Worm (Caenorhabditis elegans) whole organism, L2 larva: Measurements from ENCODE around the gene C47E12.3.
A peak's percentile ranks its signal among the peaks of the same experiment; 100 is the strongest.

Experiments
- C34F6.9 ChIP-seq: fragments of 150-350 bp; optimal IDR thresholded peaks from 2 replicates; lab custom pipeline; 2014; ENCODE audit warnings: missing biosample characterization, missing genetic modification characterization
- F13H6.1 ChIP-seq: sonication (generic microtip); optimal IDR thresholded peaks from 2 replicates; lab custom pipeline; 2016; ENCODE audit warnings: missing genetic modification characterization, missing compliant biosample characterization
- R02D3.7 ChIP-seq: fragments of 150-350 bp; optimal IDR thresholded peaks from 2 replicates; lab custom pipeline; 2014; ENCODE audit warnings: missing biosample characterization, missing genetic modification characterization
- Y55F3AM.14 ChIP-seq: fragments of 200-800 bp; sonication (Bioruptor generic); optimal IDR thresholded peaks from 2 replicates; lab custom pipeline; 2018; ENCODE audit warnings: mild to moderate bottlenecking, missing genetic modification characterization, missing compliant biosample characterization
- ZK546.5 ChIP-seq: sonication (generic microtip); optimal IDR thresholded peaks from 2 replicates; lab custom pipeline; 2017; ENCODE audit warnings: missing biosample characterization, missing genetic modification characterization
- alr-1 ChIP-seq: fragments of 150-350 bp; optimal IDR thresholded peaks from 2 replicates; lab custom pipeline; 2014; ENCODE audit warnings: missing biosample characterization, missing genetic modification characterization
- aly-2 ChIP-seq: fragments of 150-350 bp; optimal IDR thresholded peaks from 2 replicates; lab custom pipeline; 2014; ENCODE audit warnings: missing biosample characterization, missing genetic modification characterization
- ama-1 ChIP-seq: fragments of 150-350 bp; optimal IDR thresholded peaks from 2 replicates; lab custom pipeline; 2018; ENCODE audit warnings: inconsistent platforms
- blmp-1 ChIP-seq: sonication (generic microtip); optimal IDR thresholded peaks from 2 replicates; lab custom pipeline; 2017; ENCODE audit warnings: missing genetic modification characterization, mild to moderate bottlenecking, missing compliant biosample characterization, antibody characterized with exemption, moderate library complexity; ENCODE audit not compliant: insufficient read depth
- ceh-16 ChIP-seq: fragments of 150-350 bp; optimal IDR thresholded peaks from 2 replicates; lab custom pipeline; 2014; ENCODE audit warnings: missing biosample characterization, missing genetic modification characterization
- ceh-82 ChIP-seq: fragments of 150-350 bp; optimal IDR thresholded peaks from 2 replicates; lab custom pipeline; 2014; ENCODE audit warnings: missing biosample characterization, missing genetic modification characterization
- crh-2 ChIP-seq: sonication (generic microtip); optimal IDR thresholded peaks from 2 replicates; lab custom pipeline; 2017; ENCODE audit warnings: missing biosample characterization, missing genetic modification characterization
- elt-3 ChIP-seq: sonication (generic microtip); optimal IDR thresholded peaks from 2 replicates; lab custom pipeline; 2017; ENCODE audit warnings: missing biosample characterization, missing genetic modification characterization
- fos-1 ChIP-seq: fragments of 150-350 bp; optimal IDR thresholded peaks from 2 replicates; lab custom pipeline; 2014; ENCODE audit warnings: missing biosample characterization, missing genetic modification characterization
- gmeb-1 ChIP-seq: fragments of 150-350 bp; optimal IDR thresholded peaks from 2 replicates; lab custom pipeline; 2014; ENCODE audit warnings: missing biosample characterization, missing genetic modification characterization
- lin-11 ChIP-seq: fragments of 150-350 bp; sonication (generic microtip); optimal IDR thresholded peaks from 2 replicates; lab custom pipeline; 2014; ENCODE audit warnings: missing biosample characterization, missing genetic modification characterization, inconsistent platforms, mixed read lengths
- lin-13 ChIP-seq: fragments of 150-350 bp; optimal IDR thresholded peaks from 2 replicates; lab custom pipeline; 2014; ENCODE audit warnings: missing biosample characterization, missing genetic modification reagents, missing genetic modification characterization
- lin-39 ChIP-seq: fragments of 150-350 bp; optimal IDR thresholded peaks from 2 replicates; lab custom pipeline; 2014; ENCODE audit warnings: missing biosample characterization, missing genetic modification reagents, missing genetic modification characterization
- lsy-2 ChIP-seq, 2 experiments: fragments of 150-350 bp in 1 of 2; sonication (generic microtip) in 1 of 2; optimal IDR thresholded peaks; 2 replicates each; lab custom pipeline; 2014 to 2017; ENCODE audit warnings: missing biosample characterization in 2 of 2, missing genetic modification characterization in 2 of 2
- mdl-1 ChIP-seq, 2 experiments: fragments of 150-350 bp in 1 of 2; sonication (generic microtip) in 1 of 2; optimal IDR thresholded peaks; 2 replicates each; lab custom pipeline; 2017; ENCODE audit warnings: missing biosample characterization in 2 of 2, missing genetic modification characterization in 2 of 2
- nhr-10 ChIP-seq: sonication (generic microtip); optimal IDR thresholded peaks from 2 replicates; lab custom pipeline; 2017; ENCODE audit warnings: missing biosample characterization, missing genetic modification characterization
- nhr-11 ChIP-seq: fragments of 150-350 bp; optimal IDR thresholded peaks from 2 replicates; lab custom pipeline; 2014; ENCODE audit warnings: missing biosample characterization, missing genetic modification characterization
- nhr-12 ChIP-seq: fragments of 150-350 bp; optimal IDR thresholded peaks from 2 replicates; lab custom pipeline; 2014; ENCODE audit warnings: missing biosample characterization, missing genetic modification characterization
- nhr-129 ChIP-seq: fragments of 150-350 bp; optimal IDR thresholded peaks from 2 replicates; lab custom pipeline; 2014; ENCODE audit warnings: missing biosample characterization, missing genetic modification characterization
- nhr-21 ChIP-seq: fragments of 150-350 bp; optimal IDR thresholded peaks from 2 replicates; lab custom pipeline; 2014; ENCODE audit warnings: missing biosample characterization, missing genetic modification characterization
- nhr-25 ChIP-seq: fragments of 150-350 bp; sonication (generic microtip); optimal IDR thresholded peaks from 3 replicates; lab custom pipeline; 2014; ENCODE audit warnings: missing biosample characterization, missing genetic modification characterization
- nhr-6 ChIP-seq: fragments of 150-350 bp; optimal IDR thresholded peaks from 2 replicates; lab custom pipeline; 2014; ENCODE audit warnings: missing biosample characterization, missing genetic modification characterization
- sma-3 ChIP-seq: sonication (generic microtip); optimal IDR thresholded peaks from 2 replicates; lab custom pipeline; 2016; ENCODE audit warnings: missing genetic modification reagents, missing genetic modification characterization, missing compliant biosample characterization
- sma-9 ChIP-seq, 2 experiments: fragments of 150-350 bp in 1 of 2; sonication (generic microtip) in 1 of 2; optimal IDR thresholded peaks; 2 replicates each; lab custom pipeline; 2014 to 2016; ENCODE audit warnings: missing genetic modification characterization in 2 of 2, mild to moderate bottlenecking in 1 of 2, missing biosample characterization in 1 of 2, missing compliant biosample characterization in 1 of 2, missing genetic modification reagents in 1 of 2, moderate library complexity in 1 of 2
- unc-39 ChIP-seq: fragments of 150-350 bp; optimal IDR thresholded peaks from 2 replicates; lab custom pipeline; 2014; ENCODE audit warnings: missing biosample characterization, missing genetic modification characterization
- unc-55 ChIP-seq: fragments of 150-350 bp; sonication (generic microtip); optimal IDR thresholded peaks from 3 replicates; lab custom pipeline; 2014; ENCODE audit warnings: missing biosample characterization, missing genetic modification reagents, missing genetic modification characterization
- unc-62 ChIP-seq: fragments of 150-350 bp; optimal IDR thresholded peaks from 2 replicates; lab custom pipeline; 2014; ENCODE audit warnings: missing biosample characterization, missing genetic modification reagents, missing genetic modification characterization
- zag-1 ChIP-seq: fragments of 150-350 bp; optimal IDR thresholded peaks from 2 replicates; lab custom pipeline; 2014; ENCODE audit warnings: missing biosample characterization, missing genetic modification characterization
- ztf-11 ChIP-seq: sonication (generic microtip); optimal IDR thresholded peaks from 2 replicates; lab custom pipeline; 2017; ENCODE audit warnings: missing biosample characterization, missing genetic modification characterization
- ztf-4 ChIP-seq: fragments of 150-350 bp; optimal IDR thresholded peaks from 2 replicates; lab custom pipeline; 2014; ENCODE audit warnings: missing biosample characterization, missing genetic modification characterization

C47E12.3 gene

DNA sequence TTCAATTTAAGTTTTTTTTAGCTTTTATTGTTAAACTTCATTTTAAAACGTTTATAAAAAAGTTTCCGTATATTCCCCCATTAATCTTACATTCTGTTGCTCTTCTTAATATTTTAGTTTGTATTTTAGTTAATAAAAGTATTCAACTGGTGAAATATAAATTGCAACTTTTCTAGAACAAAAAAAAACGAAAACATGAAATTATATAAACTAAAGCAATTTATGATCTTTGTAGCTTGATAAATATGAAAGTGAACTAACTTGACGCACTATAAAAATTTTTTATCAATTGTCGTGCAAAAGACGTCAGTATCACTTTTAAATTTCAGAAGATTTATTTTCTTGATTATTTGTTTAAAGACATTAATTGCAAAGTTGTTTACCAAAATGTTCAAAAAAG is 16.0 kb upstream of the C47E12.3 start, which contains the start of gene F44D12.2:
F44D12.2 (minus strand) TSS at position 101 of the 400 bp plus-strand sequence.
- TF ChIP-seq fos-1 (tag; lab: Kevin White, UChicago) (peak; percentile 7), zag-1 (tag; lab: Kevin White, UChicago) (no peak), lin-39 (tag; lab: Kevin White, UChicago) (no peak)

DNA sequence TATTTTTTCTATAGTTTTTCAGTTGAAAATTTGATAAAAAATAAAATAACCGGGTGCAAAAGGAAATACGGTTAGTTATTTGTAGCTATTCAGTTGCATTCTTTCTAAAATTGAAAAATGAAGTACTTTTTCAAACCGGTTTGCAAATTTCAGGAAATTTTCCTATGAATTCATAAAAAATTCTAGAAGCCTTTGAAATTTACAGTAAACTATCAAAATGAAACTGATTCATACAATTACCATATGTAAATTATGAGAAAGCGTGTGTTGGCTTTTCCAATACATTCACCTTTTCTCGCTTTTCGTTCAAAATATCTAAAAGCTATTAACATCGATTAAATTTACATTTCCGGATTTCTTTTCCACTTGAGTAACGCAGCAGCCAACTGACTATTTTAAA is 15.3 kb upstream of the C47E12.3 start, which contains the start of gene ent-7:
ent-7 (plus strand) TSS at position 301 of the 400 bp plus-strand sequence.
- TF ChIP-seq nhr-129 (tag; lab: Kevin White, UChicago) (no peak), fos-1 (tag; lab: Kevin White, UChicago) (no peak), lin-11 (tag; lab: Kevin White, UChicago) (no peak), unc-39 (tag; lab: Kevin White, UChicago) (no peak), nhr-6 (tag; lab: Kevin White, UChicago) (no peak), ztf-11 (tag; lab: Kevin White, UChicago) (no peak), ama-1 (no peak), unc-55 (no peak), C34F6.9 (no peak), elt-3 (no peak), crh-2 (tag; lab: Kevin White, UChicago) (no peak)

DNA sequence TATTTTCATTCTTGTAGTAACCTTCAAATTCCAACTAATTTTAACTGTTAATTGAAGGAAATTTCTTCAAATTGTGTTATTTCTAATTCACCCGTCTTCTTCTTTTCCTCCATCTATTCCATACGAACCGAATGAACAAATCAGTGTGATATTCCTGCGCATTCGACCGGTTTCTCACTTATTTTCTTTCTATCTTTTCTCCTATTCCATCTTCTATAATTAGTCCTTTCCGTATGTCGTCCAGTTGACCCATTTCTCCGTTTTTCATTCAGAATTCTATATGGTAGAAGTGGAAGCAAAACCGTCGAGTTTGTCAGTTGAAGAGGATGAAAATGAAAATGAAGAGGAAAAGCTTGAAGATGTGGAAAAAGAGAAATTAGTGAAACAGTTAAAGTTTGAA is 7.9 kb upstream of the C47E12.3 start, which contains the start of gene magu-4:
magu-4 (plus strand) TSS at position 218 of the 400 bp plus-strand sequence.
- no peak for TF ChIP-seq nhr-11 (tag; lab: Kevin White, UChicago)
- TF ChIP-seq ztf-11 (tag; lab: Kevin White, UChicago), result no peak
- TF ChIP-seq crh-2 (tag; lab: Kevin White, UChicago), result no peak
- peak; percentile 17 for TF ChIP-seq nhr-25
- no peak for TF ChIP-seq unc-39 (tag; lab: Kevin White, UChicago)
- no peak for TF ChIP-seq sma-9 (GFP tag; optimal IDR thresholded peaks at IDR 0.05; lab: Kevin White, UChicago)
- TF ChIP-seq sma-9 (tag; optimal IDR thresholded peaks at IDR 0.05; lab: Kevin White, UChicago), result no peak
- no peak for TF ChIP-seq alr-1
- TF ChIP-seq unc-55, result no peak
- no peak for TF ChIP-seq sma-3 (GFP tag; lab: Kevin White, UChicago)

DNA sequence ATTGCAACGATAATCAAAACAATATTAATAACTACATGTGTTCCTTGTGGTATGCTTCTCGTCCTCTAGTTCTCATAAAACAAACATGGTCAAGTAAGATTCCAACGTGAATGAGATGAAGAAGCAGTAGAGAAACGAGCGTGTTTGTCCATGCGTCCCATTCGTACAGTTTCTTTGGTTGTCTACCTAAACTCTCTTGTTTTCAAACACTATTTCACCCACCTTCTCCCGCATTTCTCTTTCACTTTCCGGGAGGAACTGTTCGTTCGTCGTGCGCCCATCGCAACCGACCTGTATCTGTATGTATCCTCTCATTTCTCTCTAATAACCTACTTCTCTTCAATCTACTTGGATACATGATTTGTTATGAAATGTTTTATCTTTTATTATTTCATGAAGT is 6.1 kb upstream of the C47E12.3 start:
- peak in 1 of 2 experiments; percentile 9 for TF ChIP-seq lsy-2 (tag; optimal IDR thresholded peaks at IDR 0.05; lab: Kevin White, UChicago)
- TF ChIP-seq C34F6.9, result peak; percentile 8
- peak; percentile 46 for TF ChIP-seq fos-1 (tag; lab: Kevin White, UChicago)
- no peak for TF ChIP-seq unc-62
- peak; percentile 11 for TF ChIP-seq nhr-129 (tag; lab: Kevin White, UChicago)
- peak; percentile 60 for TF ChIP-seq nhr-25
- no peak for TF ChIP-seq Y55F3AM.14
- TF ChIP-seq F13H6.1 (tag; lab: Kevin White, UChicago), result peak; percentile 43
- no peak for TF ChIP-seq lin-13 (GFP tag; lab: Kevin White, UChicago)
- peak; percentile 60 for TF ChIP-seq crh-2 (tag; lab: Kevin White, UChicago)
- peak in 1 of 2 experiments; percentile 19 for TF ChIP-seq mdl-1 (tag; optimal IDR thresholded peaks at IDR 0.05; lab: Kevin White, UChicago)
- TF ChIP-seq ceh-16 (tag; lab: Kevin White, UChicago), result no peak
- peak; percentile 93 for TF ChIP-seq blmp-1 (tag; lab: Kevin White, UChicago)
- peak; percentile 37 for TF ChIP-seq sma-3 (GFP tag; lab: Kevin White, UChicago)
- TF ChIP-seq nhr-12 (tag; lab: Kevin White, UChicago), result no peak
- peak; percentile 64 for TF ChIP-seq nhr-21 (tag; lab: Kevin White, UChicago)
- TF ChIP-seq, all 48 proteins: peak for 11

DNA sequence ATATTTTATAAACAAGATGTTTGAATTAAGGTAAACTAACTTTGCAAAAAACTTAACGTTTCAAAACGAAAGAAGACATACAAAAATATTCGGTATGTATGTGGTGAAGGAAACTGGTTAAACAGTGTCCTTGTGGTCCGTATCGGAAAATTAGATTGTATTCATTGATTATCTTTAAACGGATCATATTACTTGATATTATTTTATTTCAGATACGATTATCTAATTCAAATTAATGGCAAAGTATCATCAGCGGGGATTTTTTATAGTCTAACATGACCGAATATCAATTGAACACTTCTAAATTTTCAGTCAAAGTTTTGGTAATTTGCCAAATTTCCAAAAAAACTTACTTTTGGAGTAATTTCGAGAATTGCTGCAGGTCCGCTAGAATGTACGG is 5.1 kb upstream of the C47E12.3 start, which contains the start of gene C47E12.13:
C47E12.13 (minus strand) TSS at position 101 of the 400 bp plus-strand sequence.
- TF ChIP-seq fos-1 (tag; lab: Kevin White, UChicago) (no peak), ztf-4 (tag; lab: Kevin White, UChicago) (no peak), ZK546.5 (tag; lab: Kevin White, UChicago) (no peak), nhr-10 (tag; lab: Kevin White, UChicago) (no peak), zag-1 (tag; lab: Kevin White, UChicago) (no peak), lin-39 (tag; lab: Kevin White, UChicago) (no peak), alr-1 (no peak), mdl-1 (tag; optimal IDR thresholded peaks at IDR 0.05; lab: Kevin White, UChicago) (no peak), ceh-82 (tag; lab: Kevin White, UChicago) (no peak), gmeb-1 (no peak), unc-55 (no peak), aly-2 (tag; lab: Kevin White, UChicago) (no peak), lin-13 (GFP tag; lab: Kevin White, UChicago) (no peak), R02D3.7 (no peak)
